Worm (Caenorhabditis elegans) whole organism, L1 larva: ENCODE measurements around the gene D2007.2.

ENCODE experiments used
- C04F5.9 ChIP-seq: sonication (generic microtip); optimal IDR thresholded peaks from 2 replicates; lab custom pipeline; 2016; ENCODE audit warnings: missing genetic modification characterization, missing compliant biosample characterization
- F16B12.6 ChIP-seq: fragments of 150-350 bp; optimal IDR thresholded peaks from 2 replicates; lab custom pipeline; 2014; ENCODE audit warnings: missing biosample characterization, missing genetic modification characterization
- Y116A8C.19 ChIP-seq: sonication (generic microtip); optimal IDR thresholded peaks from 2 replicates; lab custom pipeline; 2016; ENCODE audit warnings: missing compliant biosample characterization, missing genetic modification characterization, borderline replicate concordance
- alr-1 ChIP-seq: fragments of 200-800 bp; sonication (Bioruptor generic); optimal IDR thresholded peaks from 2 replicates; lab custom pipeline; 2018; ENCODE audit warnings: borderline replicate concordance, mild to moderate bottlenecking, missing genetic modification characterization, missing compliant biosample characterization
- ama-1 ChIP-seq: fragments of 150-350 bp; optimal IDR thresholded peaks from 2 replicates; lab custom pipeline; 2014
- blmp-1 ChIP-seq: fragments of 150-350 bp; optimal IDR thresholded peaks from 2 replicates; lab custom pipeline; 2014; ENCODE audit warnings: missing biosample characterization, missing genetic modification characterization
- ceh-82 ChIP-seq, 3 experiments: fragments of 150-350 bp in 1 of 3; sonication (generic microtip) in 2 of 3; optimal IDR thresholded peaks; 2 replicates each; lab custom pipeline; 2014 to 2017; ENCODE audit warnings: missing biosample characterization in 3 of 3, missing genetic modification characterization in 3 of 3
- ces-1 ChIP-seq: fragments of 150-350 bp; optimal IDR thresholded peaks from 2 replicates; lab custom pipeline; 2014; ENCODE audit warnings: missing biosample characterization, missing genetic modification reagents, missing genetic modification characterization
- dpl-1 ChIP-seq, 3 experiments: fragments of 150-350 bp in 2 of 3; sonication (generic microtip) in 1 of 3; optimal IDR thresholded peaks; 2 replicates each; lab custom pipeline; 2014 to 2017; ENCODE audit warnings: missing biosample characterization in 3 of 3, missing genetic modification characterization in 3 of 3, missing genetic modification reagents in 3 of 3
- efl-1 ChIP-seq, 4 experiments: fragments of 150-350 bp; optimal IDR thresholded peaks in 3 of 4; peaks in 1 of 4; 1 replicate in 1 of 4; 2 replicates in 3 of 4; lab custom pipeline; 2014; ENCODE audit warnings: missing biosample characterization in 2 of 4, missing genetic modification characterization in 2 of 4, missing genetic modification reagents in 2 of 4
- efl-3 ChIP-seq: fragments of 200-800 bp; sonication (Bioruptor generic); optimal IDR thresholded peaks from 2 replicates; lab custom pipeline; 2018; ENCODE audit warnings: mild to moderate bottlenecking, missing genetic modification characterization, missing compliant biosample characterization
- egl-13 ChIP-seq: sonication (generic microtip); optimal IDR thresholded peaks from 2 replicates; lab custom pipeline; 2016; ENCODE audit warnings: missing genotype, missing genetic modification reagents, missing genetic modification characterization, missing compliant biosample characterization
- elt-3 ChIP-seq, 6 experiments: fragments of 150-350 bp in 1 of 6; sonication (generic microtip); optimal IDR thresholded peaks; 2 replicates each; lab custom pipeline; 2017 to 2018; ENCODE audit warnings: missing biosample characterization in 6 of 6, missing genetic modification characterization in 6 of 6, inconsistent platforms in 1 of 6
- fkh-10 ChIP-seq: sonication (generic microtip); optimal IDR thresholded peaks from 2 replicates; lab custom pipeline; 2017; ENCODE audit warnings: missing biosample characterization, missing genetic modification reagents, missing genetic modification characterization
- fkh-4 ChIP-seq: sonication (generic microtip); optimal IDR thresholded peaks from 2 replicates; lab custom pipeline; 2016; ENCODE audit warnings: missing compliant biosample characterization, missing genetic modification characterization, borderline replicate concordance
- fkh-8 ChIP-seq: sonication (generic microtip); optimal IDR thresholded peaks from 2 replicates; lab custom pipeline; 2016; ENCODE audit warnings: mild to moderate bottlenecking, missing genetic modification characterization, missing compliant biosample characterization
- hlh-17 ChIP-seq: fragments of 200-800 bp; sonication (Bioruptor generic); optimal IDR thresholded peaks from 2 replicates; lab custom pipeline; 2018; ENCODE audit warnings: missing genetic modification characterization, mild to moderate bottlenecking, missing compliant biosample characterization, moderate library complexity, borderline replicate concordance
- hlh-4 ChIP-seq: sonication (generic microtip); optimal IDR thresholded peaks from 2 replicates; lab custom pipeline; 2016; ENCODE audit warnings: mild to moderate bottlenecking, missing genetic modification characterization, missing compliant biosample characterization
- lin-14 ChIP-seq: fragments of 200-800 bp; sonication (Bioruptor generic); optimal IDR thresholded peaks from 2 replicates; lab custom pipeline; 2018; ENCODE audit warnings: mild to moderate bottlenecking, missing genetic modification characterization, moderate library complexity, missing compliant biosample characterization
- lin-39 ChIP-seq: fragments of 150-350 bp; optimal IDR thresholded peaks from 2 replicates; lab custom pipeline; 2014; ENCODE audit warnings: missing biosample characterization, missing genetic modification reagents, missing genetic modification characterization
- lir-3 ChIP-seq: sonication (generic microtip); optimal IDR thresholded peaks from 2 replicates; lab custom pipeline; 2016; ENCODE audit warnings: mild to moderate bottlenecking, missing genetic modification characterization, moderate library complexity, missing compliant biosample characterization; ENCODE audit not compliant: poor library complexity
- lsy-2 ChIP-seq, 2 experiments: fragments of 150-350 bp; optimal IDR thresholded peaks; 2 replicates each; lab custom pipeline; 2014; ENCODE audit warnings: missing biosample characterization in 2 of 2, missing genetic modification characterization in 2 of 2
- mab-9 ChIP-seq: fragments of 200-800 bp; sonication (Bioruptor generic); IDR thresholded peaks from 2 replicates; pipeline ENCODE4 v1.3.6; 2022; ENCODE audit warnings: missing genetic modification reagents, missing genetic modification characterization, missing compliant biosample characterization
- mep-1 ChIP-seq: fragments of 150-350 bp; optimal IDR thresholded peaks from 2 replicates; lab custom pipeline; 2014; ENCODE audit warnings: missing biosample characterization, missing genetic modification characterization
- nhr-20 ChIP-seq: sonication (generic microtip); optimal IDR thresholded peaks from 2 replicates; lab custom pipeline; 2016; ENCODE audit warnings: mild to moderate bottlenecking, missing genetic modification characterization, missing compliant biosample characterization
- nhr-47 ChIP-seq: sonication (generic microtip); optimal IDR thresholded peaks from 2 replicates; lab custom pipeline; 2016; ENCODE audit warnings: mild to moderate bottlenecking, missing genetic modification characterization, moderate library complexity, missing compliant biosample characterization
- nhr-71 ChIP-seq: sonication (generic microtip); optimal IDR thresholded peaks from 2 replicates; lab custom pipeline; 2016; ENCODE audit warnings: mild to moderate bottlenecking, missing genetic modification characterization, moderate library complexity, missing compliant biosample characterization
- nhr-76 ChIP-seq: sonication (generic microtip); optimal IDR thresholded peaks from 2 replicates; lab custom pipeline; 2017; ENCODE audit warnings: missing biosample characterization, missing genetic modification characterization
- nhr-77 ChIP-seq: fragments of 150-350 bp; optimal IDR thresholded peaks from 2 replicates; lab custom pipeline; 2014; ENCODE audit warnings: missing biosample characterization, missing genetic modification characterization
- pag-3 ChIP-seq: sonication (generic microtip); optimal IDR thresholded peaks from 2 replicates; lab custom pipeline; 2017; ENCODE audit warnings: missing genetic modification characterization, mild to moderate bottlenecking, missing compliant biosample characterization, antibody characterized with exemption, borderline replicate concordance; ENCODE audit not compliant: insufficient read depth
- pax-3 ChIP-seq: fragments of 200-800 bp; sonication (Bioruptor generic); optimal IDR thresholded peaks from 2 replicates; lab custom pipeline; 2018; ENCODE audit warnings: mild to moderate bottlenecking, missing genetic modification characterization, moderate library complexity, missing compliant biosample characterization
- rnt-1 ChIP-seq: sonication (generic microtip); optimal IDR thresholded peaks from 2 replicates; lab custom pipeline; 2016; ENCODE audit warnings: mild to moderate bottlenecking, missing genetic modification characterization, moderate library complexity, missing compliant biosample characterization
- snu-23 ChIP-seq: sonication (generic microtip); optimal IDR thresholded peaks from 2 replicates; lab custom pipeline; 2016; ENCODE audit warnings: missing genetic modification characterization, missing compliant biosample characterization
- sptf-1 ChIP-seq: fragments of 150-350 bp; optimal IDR thresholded peaks from 2 replicates; lab custom pipeline; 2014; ENCODE audit warnings: missing biosample characterization, missing genetic modification characterization
- tbx-2 ChIP-seq: sonication (generic microtip); optimal IDR thresholded peaks from 2 replicates; lab custom pipeline; 2016; ENCODE audit warnings: missing genetic modification characterization, missing compliant biosample characterization
- unc-86 ChIP-seq: sonication (generic microtip); optimal IDR thresholded peaks from 2 replicates; lab custom pipeline; 2016; ENCODE audit warnings: missing genetic modification characterization, missing compliant biosample characterization
- unc-98 ChIP-seq: fragments of 200-800 bp; sonication (Bioruptor generic); IDR thresholded peaks from 2 replicates; pipeline ENCODE4 v1.3.6; 2022; ENCODE audit warnings: missing genetic modification characterization, missing compliant biosample characterization
- vab-15 ChIP-seq: sonication (generic microtip); optimal IDR thresholded peaks from 2 replicates; lab custom pipeline; 2017; ENCODE audit warnings: missing genotype, mild to moderate bottlenecking, missing genetic modification characterization, missing compliant biosample characterization
- xbp-1 ChIP-seq: sonication (generic microtip); optimal IDR thresholded peaks from 2 replicates; lab custom pipeline; 2016; ENCODE audit warnings: missing genetic modification characterization, missing compliant biosample characterization
- zag-1 ChIP-seq: fragments of 150-350 bp; optimal IDR thresholded peaks from 2 replicates; lab custom pipeline; 2014; ENCODE audit warnings: missing biosample characterization, missing genetic modification characterization
- ztf-4 ChIP-seq: fragments of 150-350 bp; optimal IDR thresholded peaks from 2 replicates; lab custom pipeline; 2014; ENCODE audit warnings: missing biosample characterization, missing genetic modification characterization

The D2007.2 gene

ce11 chrIII:8201760-8202159 is 53.0 kb downstream of the D2007.2 start (continued):
- no peak for TF ChIP-seq nhr-47 (tag; lab: Kevin White, UChicago)
- TF ChIP-seq vab-15 = no peak
- TF ChIP-seq alr-1 (tag; lab: Kevin White, UChicago) = no peak
- TF ChIP-seq rnt-1 (tag; lab: Kevin White, UChicago) = peak; percentile 45
- no peak for TF ChIP-seq zag-1 (tag; lab: Kevin White, UChicago)
- TF ChIP-seq nhr-76 (tag; lab: Kevin White, UChicago) = no peak
- TF ChIP-seq sptf-1 = no peak
- peak; percentile 30 for TF ChIP-seq F16B12.6 (tag; lab: Kevin White, UChicago)
- TF ChIP-seq efl-1 (optimal IDR thresholded peaks at IDR 0.05; lab: Kevin White, UChicago) = peak; percentile 46 to 48
- peak; percentile 38 to 86 for TF ChIP-seq efl-1 (GFP tag; optimal IDR thresholded peaks at IDR 0.05 in 1 of 2; lab: Kevin White, UChicago)
- no peak for TF ChIP-seq snu-23 (GFP tag; lab: Kevin White, UChicago)
- peak; percentile 26 for TF ChIP-seq nhr-20
- peak; percentile 52 to 57 for TF ChIP-seq lsy-2 (tag; optimal IDR thresholded peaks at IDR 0.05; lab: Kevin White, UChicago)
- TF ChIP-seq lin-39 (tag; lab: Kevin White, UChicago) = no peak
- TF ChIP-seq mab-9 (GFP tag; lab: Robert Waterston, UW) = no peak
- TF ChIP-seq blmp-1 (tag; lab: Kevin White, UChicago) = no peak
- TF ChIP-seq fkh-8 (tag; lab: Kevin White, UChicago) = peak; percentile 79
- peak; percentile 26 for TF ChIP-seq mep-1 (tag; lab: Kevin White, UChicago)
- TF ChIP-seq fkh-10 (GFP tag; lab: Kevin White, UChicago) = peak; percentile 30
- peak; percentile 55 for TF ChIP-seq tbx-2 (tag; lab: Kevin White, UChicago)
- TF ChIP-seq ama-1 (lab: Kevin White, UChicago) = no peak
- TF ChIP-seq lir-3 (tag; lab: Kevin White, UChicago) = peak; percentile 19
- TF ChIP-seq hlh-4 (tag; lab: Kevin White, UChicago) = no peak
- peak in 2 of 3 experiments; percentile 17 to 55 for TF ChIP-seq ceh-82 (tag; optimal IDR thresholded peaks at IDR 0.05; lab: Kevin White, UChicago)
- no peak for TF ChIP-seq efl-3 (GFP tag; lab: Kevin White, UChicago)
- TF ChIP-seq egl-13 (tag; lab: Kevin White, UChicago) = peak; percentile 58
- TF ChIP-seq xbp-1 (tag; lab: Kevin White, UChicago) = peak; percentile 3
- TF ChIP-seq dpl-1 (GFP tag; optimal IDR thresholded peaks at IDR 0.05; lab: Kevin White, UChicago) = peak in 1 of 3 experiments; percentile 32
- TF ChIP-seq lin-14 = peak; percentile 94
- TF ChIP-seq elt-3 (tag; optimal IDR thresholded peaks at IDR 0.05; lab: Kevin White, UChicago) = no peak
- TF ChIP-seq pax-3 (tag; lab: Kevin White, UChicago) = peak; percentile 42

DNA sequence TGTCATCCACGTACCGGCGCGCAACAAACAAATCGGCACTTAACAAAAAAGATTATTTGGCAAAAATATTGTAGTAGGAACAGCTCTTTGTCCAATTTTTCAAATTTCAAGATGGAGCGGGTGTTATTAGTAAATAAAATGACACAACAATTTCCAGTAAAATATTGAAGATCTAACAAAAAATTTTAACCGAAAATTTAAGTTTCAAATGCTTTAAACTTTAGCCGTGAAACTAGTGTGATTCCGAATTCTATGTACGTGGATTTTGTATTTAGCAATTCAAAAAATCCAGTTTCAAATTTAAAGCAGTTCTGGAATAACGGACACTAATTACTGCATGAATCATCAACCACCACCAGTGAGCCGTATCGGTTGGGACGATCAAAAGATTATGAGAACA is 54.0 kb downstream of the D2007.2 start, which contains the start of gene snb-5:
snb-5 (plus strand) TSS at position 301 of the 400 bp plus-strand sequence.
- TF ChIP-seq fkh-4 (tag; lab: Kevin White, UChicago) = no peak
- TF ChIP-seq Y116A8C.19 (tag; lab: Kevin White, UChicago) = no peak
- TF ChIP-seq pag-3 (tag; lab: Kevin White, UChicago) = no peak
- no peak for TF ChIP-seq ztf-4 (tag; lab: Kevin White, UChicago)
- TF ChIP-seq nhr-20 = no peak
- no peak for TF ChIP-seq lin-39 (tag; lab: Kevin White, UChicago)
- TF ChIP-seq nhr-77 (tag; lab: Kevin White, UChicago) = no peak
- TF ChIP-seq rnt-1 (tag; lab: Kevin White, UChicago) = no peak
- no peak for TF ChIP-seq C04F5.9 (tag; lab: Kevin White, UChicago)
- no peak for TF ChIP-seq xbp-1 (tag; lab: Kevin White, UChicago)
- no peak for TF ChIP-seq nhr-71
- TF ChIP-seq unc-98 (GFP tag; lab: Robert Waterston, UW) = no peak
- TF ChIP-seq ceh-82 (tag; optimal IDR thresholded peaks at IDR 0.05; lab: Kevin White, UChicago) = no peak
- no peak for TF ChIP-seq unc-86 (tag; lab: Kevin White, UChicago)
- TF ChIP-seq fkh-10 (GFP tag; lab: Kevin White, UChicago) = no peak
- no peak for TF ChIP-seq hlh-17
- TF ChIP-seq dpl-1 (GFP tag; optimal IDR thresholded peaks at IDR 0.05; lab: Kevin White, UChicago) = no peak
- no peak for TF ChIP-seq hlh-4 (tag; lab: Kevin White, UChicago)
- no peak for TF ChIP-seq ces-1 (GFP tag; lab: Kevin White, UChicago)
- no peak for TF ChIP-seq elt-3 (tag; optimal IDR thresholded peaks at IDR 0.05; lab: Kevin White, UChicago)
